Worm (Caenorhabditis elegans) whole organism, L3 larva: Measurements from ENCODE around the gene Y47D3B.4.

Experiments
- R02D3.7 ChIP-seq: fragments of 150-350 bp; optimal IDR thresholded peaks from 2 replicates; lab custom pipeline; 2014; ENCODE audit warnings: missing biosample characterization, missing genetic modification characterization
- aly-2 ChIP-seq: fragments of 150-350 bp; optimal IDR thresholded peaks from 2 replicates; lab custom pipeline; 2014; ENCODE audit warnings: missing biosample characterization, missing genetic modification characterization
- ama-1 ChIP-seq: fragments of 150-350 bp; optimal IDR thresholded peaks from 2 replicates; lab custom pipeline; 2018
- ceh-16 ChIP-seq: sonication (generic microtip); optimal IDR thresholded peaks from 2 replicates; lab custom pipeline; 2017; ENCODE audit warnings: missing biosample characterization, missing genetic modification characterization
- ceh-28 ChIP-seq: fragments of 150-350 bp; optimal IDR thresholded peaks from 2 replicates; lab custom pipeline; 2014; ENCODE audit warnings: missing biosample characterization, missing genetic modification reagents, missing genetic modification characterization
- ceh-82 ChIP-seq: fragments of 150-350 bp; optimal IDR thresholded peaks from 2 replicates; lab custom pipeline; 2014; ENCODE audit warnings: missing biosample characterization, missing genetic modification characterization
- daf-12 ChIP-seq: fragments of 150-350 bp; optimal IDR thresholded peaks from 2 replicates; lab custom pipeline; 2014; ENCODE audit warnings: missing biosample characterization, missing genetic modification reagents, missing genetic modification characterization
- egl-27 ChIP-seq: sonication (generic microtip); optimal IDR thresholded peaks from 4 replicates; lab custom pipeline; 2017; ENCODE audit warnings: missing biosample characterization, missing genetic modification reagents, missing genetic modification characterization
- elt-1 ChIP-seq: fragments of 150-350 bp; optimal IDR thresholded peaks from 2 replicates; lab custom pipeline; 2014; ENCODE audit warnings: missing biosample characterization, missing genetic modification characterization
- elt-2 ChIP-seq: sonication (generic microtip); optimal IDR thresholded peaks from 2 replicates; lab custom pipeline; 2016; ENCODE audit warnings: missing genetic modification reagents, mild to moderate bottlenecking, missing genetic modification characterization, missing compliant biosample characterization
- elt-3 ChIP-seq, 3 experiments: fragments of 150-350 bp in 1 of 3; sonication (generic microtip) in 2 of 3; optimal IDR thresholded peaks; 2 replicates in 2 of 3; 4 replicates in 1 of 3; lab custom pipeline; 2014 to 2017; ENCODE audit warnings: missing biosample characterization in 3 of 3, missing genetic modification characterization in 3 of 3
- eor-1 ChIP-seq, 2 experiments: fragments of 150-350 bp; optimal IDR thresholded peaks; 2 replicates each; lab custom pipeline; 2014 to 2018; ENCODE audit warnings: missing biosample characterization in 2 of 2, missing genetic modification characterization in 2 of 2
- fkh-10 ChIP-seq: sonication (generic microtip); optimal IDR thresholded peaks from 2 replicates; lab custom pipeline; 2017; ENCODE audit warnings: missing biosample characterization, missing genetic modification reagents, missing genetic modification characterization
- fos-1 ChIP-seq: fragments of 150-350 bp; optimal IDR thresholded peaks from 2 replicates; lab custom pipeline; 2014; ENCODE audit warnings: missing biosample characterization, missing genetic modification characterization
- hmg-11 ChIP-seq: sonication (generic microtip); optimal IDR thresholded peaks from 2 replicates; lab custom pipeline; 2016; ENCODE audit warnings: missing genetic modification characterization, missing compliant biosample characterization
- jun-1 ChIP-seq: fragments of 150-350 bp; optimal IDR thresholded peaks from 2 replicates; lab custom pipeline; 2014; ENCODE audit warnings: missing biosample characterization, missing genetic modification reagents, missing genetic modification characterization
- lin-15B ChIP-seq: fragments of 150-350 bp; optimal IDR thresholded peaks from 2 replicates; lab custom pipeline; 2014; ENCODE audit warnings: missing biosample characterization, missing genetic modification characterization
- lin-39 ChIP-seq: fragments of 150-350 bp; optimal IDR thresholded peaks from 2 replicates; lab custom pipeline; 2018; ENCODE audit warnings: missing biosample characterization, missing genetic modification reagents, missing genetic modification characterization
- lsy-12 ChIP-seq: sonication (generic microtip); optimal IDR thresholded peaks from 2 replicates; lab custom pipeline; 2016; ENCODE audit warnings: mild to moderate bottlenecking, missing genetic modification characterization, missing compliant biosample characterization
- mdl-1 ChIP-seq: fragments of 150-350 bp; optimal IDR thresholded peaks from 2 replicates; lab custom pipeline; 2014; ENCODE audit warnings: missing biosample characterization, missing genetic modification characterization
- nfya-1 ChIP-seq: sonication (generic microtip); optimal IDR thresholded peaks from 2 replicates; lab custom pipeline; 2017; ENCODE audit warnings: missing genetic modification characterization, mild to moderate bottlenecking, missing compliant biosample characterization, antibody characterized with exemption, moderate library complexity; ENCODE audit not compliant: insufficient read depth
- nhr-11 ChIP-seq: fragments of 150-350 bp; optimal IDR thresholded peaks from 2 replicates; lab custom pipeline; 2014; ENCODE audit warnings: missing biosample characterization, missing genetic modification characterization
- nhr-12 ChIP-seq: fragments of 150-350 bp; optimal IDR thresholded peaks from 2 replicates; lab custom pipeline; 2014; ENCODE audit warnings: missing biosample characterization, missing genetic modification characterization
- nhr-23 ChIP-seq: fragments of 150-350 bp; optimal IDR thresholded peaks from 2 replicates; lab custom pipeline; 2014; ENCODE audit warnings: missing biosample characterization, missing genetic modification reagents, missing genetic modification characterization
- nhr-25 ChIP-seq: sonication (generic microtip); optimal IDR thresholded peaks from 2 replicates; lab custom pipeline; 2017; ENCODE audit warnings: missing biosample characterization, missing genetic modification characterization
- nhr-28 ChIP-seq: fragments of 150-350 bp; optimal IDR thresholded peaks from 2 replicates; lab custom pipeline; 2014; ENCODE audit warnings: missing biosample characterization, missing genetic modification characterization
- nhr-76 ChIP-seq: fragments of 150-350 bp; sonication (generic microtip); optimal IDR thresholded peaks from 5 replicates; lab custom pipeline; 2014; ENCODE audit warnings: missing biosample characterization, missing genetic modification characterization
- nhr-77 ChIP-seq: fragments of 150-350 bp; optimal IDR thresholded peaks from 2 replicates; lab custom pipeline; 2014; ENCODE audit warnings: missing biosample characterization, missing genetic modification characterization
- pha-4 ChIP-seq: fragments of 150-350 bp; optimal IDR thresholded peaks from 2 replicates; lab custom pipeline; 2014; ENCODE audit warnings: missing biosample characterization, missing genetic modification reagents, missing genetic modification characterization
- pqm-1 ChIP-seq: fragments of 150-350 bp; optimal IDR thresholded peaks from 2 replicates; lab custom pipeline; 2017; ENCODE audit warnings: missing biosample characterization, missing genetic modification characterization, inconsistent platforms
- sea-2 ChIP-seq: fragments of 150-350 bp; sonication (generic microtip); optimal IDR thresholded peaks from 4 replicates; lab custom pipeline; 2014; ENCODE audit warnings: missing biosample characterization, missing genetic modification reagents, missing genetic modification characterization
- snpc-4 ChIP-seq: fragments of 150-350 bp; optimal IDR thresholded peaks from 2 replicates; lab custom pipeline; 2014; ENCODE audit warnings: missing biosample characterization, missing genetic modification characterization
- tbx-2 ChIP-seq: sonication (generic microtip); optimal IDR thresholded peaks from 2 replicates; lab custom pipeline; 2016; ENCODE audit warnings: mild to moderate bottlenecking, missing genetic modification characterization, missing compliant biosample characterization
- unc-39 ChIP-seq: sonication (generic microtip); optimal IDR thresholded peaks from 4 replicates; lab custom pipeline; 2017; ENCODE audit warnings: missing biosample characterization, missing genetic modification characterization
- unc-62 ChIP-seq: fragments of 150-350 bp; sonication (generic microtip); optimal IDR thresholded peaks from 4 replicates; lab custom pipeline; 2014; ENCODE audit warnings: missing biosample characterization, missing genetic modification reagents, missing genetic modification characterization
- zag-1 ChIP-seq: fragments of 150-350 bp; optimal IDR thresholded peaks from 2 replicates; lab custom pipeline; 2014; ENCODE audit warnings: missing biosample characterization, missing genetic modification characterization
- ztf-4 ChIP-seq: fragments of 150-350 bp; optimal IDR thresholded peaks from 2 replicates; lab custom pipeline; 2014; ENCODE audit warnings: missing biosample characterization, missing genetic modification characterization

Y47D3B.4 gene

ce11 chrIII:11405049-11405448, at the start of gene Y47D3B.4:
TSS of gene Y47D3B.4 (plus strand) at chrIII:11405349.
- TF ChIP-seq mdl-1 (tag; lab: Kevin White, UChicago) (no peak), tbx-2 (no peak), unc-39 (no peak), R02D3.7 (tag; lab: Kevin White, UChicago) (no peak), elt-2 (tag; lab: Kevin White, UChicago) (no peak), unc-62 (GFP tag; lab: Kevin White, UChicago) (no peak), elt-3 (tag; optimal IDR thresholded peaks at IDR 0.05; lab: Kevin White, UChicago) (no peak), fos-1 (no peak), ama-1 (lab: Kevin White, UChicago) (no peak), aly-2 (tag; lab: Kevin White, UChicago) (no peak), zag-1 (no peak), pqm-1 (tag; lab: Kevin White, UChicago) (no peak), ceh-28 (tag; lab: Kevin White, UChicago) (no peak), lsy-12 (tag; lab: Kevin White, UChicago) (no peak), ceh-82 (tag; lab: Kevin White, UChicago) (no peak), hmg-11 (no peak), lin-39 (tag; lab: Kevin White, UChicago) (no peak), nhr-77 (tag; lab: Kevin White, UChicago) (no peak)

ce11 chrIII:11355758-11356323, 49.3 kb upstream of the Y47D3B.4 start:
- TF ChIP-seq lin-39 (tag; lab: Kevin White, UChicago): peak; percentile 12
- no peak for TF ChIP-seq snpc-4 (tag; lab: Kevin White, UChicago)
- TF ChIP-seq, all 47 proteins: peak for 1

ce11 chrIII:11357418-11357817, 47.7 kb upstream of the Y47D3B.4 start:
- peak; percentile 58 for TF ChIP-seq elt-2 (tag; lab: Kevin White, UChicago)
- TF ChIP-seq pqm-1 (tag; lab: Kevin White, UChicago): peak; percentile 9
- TF ChIP-seq nfya-1 (tag; lab: Kevin White, UChicago): peak; percentile 2
- TF ChIP-seq eor-1 (tag; optimal IDR thresholded peaks at IDR 0.05; lab: Kevin White, UChicago): no peak
- TF ChIP-seq ceh-16: no peak
- TF ChIP-seq nhr-23 (tag; lab: Kevin White, UChicago): peak; percentile 21
- peak; percentile 28 for TF ChIP-seq pha-4
- no peak for TF ChIP-seq daf-12 (tag; lab: Kevin White, UChicago)
- peak; percentile 17 for TF ChIP-seq hmg-11
- TF ChIP-seq, all 47 proteins: peak for 6

ce11 chrIII:11358273-11358672, 46.9 kb upstream of the Y47D3B.4 start:
- no peak for TF ChIP-seq jun-1 (tag; lab: Kevin White, UChicago)
- no peak for TF ChIP-seq elt-2 (tag; lab: Kevin White, UChicago)
- no peak for TF ChIP-seq fkh-10 (GFP tag; lab: Kevin White, UChicago)
- TF ChIP-seq lin-15B (tag; lab: Kevin White, UChicago): no peak
- TF ChIP-seq egl-27 (tag; lab: Kevin White, UChicago): no peak
- TF ChIP-seq sea-2 (GFP tag; lab: Kevin White, UChicago): no peak
- no peak for TF ChIP-seq nhr-23 (tag; lab: Kevin White, UChicago)
- TF ChIP-seq ztf-4: no peak
- no peak for TF ChIP-seq pha-4

DNA sequence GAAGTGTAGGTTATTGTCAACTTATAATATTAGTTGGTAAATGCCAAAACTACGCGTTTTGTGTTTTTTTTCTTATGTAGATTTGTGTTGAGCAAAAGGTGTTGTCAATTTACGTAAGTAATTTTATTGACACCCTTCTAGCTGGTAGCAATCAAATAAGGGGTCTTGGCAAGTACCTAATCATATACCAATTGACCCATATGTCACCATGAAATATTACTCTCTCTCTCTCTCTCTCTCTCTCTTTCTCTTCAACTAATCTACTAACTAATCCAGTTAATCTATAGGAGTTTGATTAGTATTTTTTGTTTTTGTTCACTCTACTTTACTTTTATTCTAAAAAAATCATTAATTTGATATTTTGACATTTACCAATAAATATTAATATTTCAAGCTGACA, 45.7 kb upstream of the Y47D3B.4 start:
- TF ChIP-seq ztf-4 (no peak), lin-39 (tag; lab: Kevin White, UChicago) (no peak), hmg-11 (no peak), nfya-1 (tag; lab: Kevin White, UChicago) (no peak), nhr-23 (tag; lab: Kevin White, UChicago) (no peak), nhr-28 (no peak), ceh-82 (tag; lab: Kevin White, UChicago) (no peak), zag-1 (no peak), daf-12 (tag; lab: Kevin White, UChicago) (no peak), fkh-10 (GFP tag; lab: Kevin White, UChicago) (no peak), nhr-11 (tag; lab: Kevin White, UChicago) (no peak), nhr-76 (tag; lab: Kevin White, UChicago) (no peak), lsy-12 (tag; lab: Kevin White, UChicago) (no peak), pha-4 (no peak), nhr-12 (no peak), elt-2 (tag; lab: Kevin White, UChicago) (no peak), sea-2 (GFP tag; lab: Kevin White, UChicago) (no peak), nhr-25 (tag; lab: Kevin White, UChicago) (no peak), elt-1 (tag; lab: Kevin White, UChicago) (no peak), pqm-1 (tag; lab: Kevin White, UChicago) (no peak)
